Worm (Caenorhabditis elegans): ENCODE data around the gene srj-23.

The srj-23 gene

ce11 chrV:1499140-1499539 lies 47.7 kb downstream of the srj-23 start, which contains the start of gene sru-27 (continued):
- TF ChIP-seq lin-40 (tag; optimal IDR thresholded peaks at IDR 0.05) (no peak), let-526 (GFP tag; IDR thresholded peaks at IDR 0.05) (no peak), T07F8.4 (tag; optimal IDR thresholded peaks at IDR 0.05) (no peak)
